Fruit fly (Drosophila melanogaster): Measurements from ENCODE around the gene CG32756.

CG32756 gene

dm6 chrX:5977113-5977512 lies 31.6 kb downstream of the CG32756 start:
- no peak for TF ChIP-seq noc (tag; optimal IDR thresholded peaks at IDR 0.05)

dm6 chrX:5977769-5978168 lies 32.3 kb downstream of the CG32756 start:
- no peak for TF ChIP-seq noc (tag; optimal IDR thresholded peaks at IDR 0.05)

- TF ChIP-seq noc (tag; optimal IDR thresholded peaks at IDR 0.05), result peak; percentile 84
These were observed 35.4 kb downstream of the CG32756 start for dm6 chrX:5980883-5981282.

dm6 chrX:5981410-5981809 lies 35.9 kb downstream of the CG32756 start:
- no peak for TF ChIP-seq noc (tag; optimal IDR thresholded peaks at IDR 0.05)

dm6 chrX:5983390-5983789 lies 37.9 kb downstream of the CG32756 start:
- TF ChIP-seq noc (tag; optimal IDR thresholded peaks at IDR 0.05), result no peak

dm6 chrX:5987362-5987761 lies 41.9 kb downstream of the CG32756 start:
- no peak for TF ChIP-seq noc (tag; optimal IDR thresholded peaks at IDR 0.05)

dm6 chrX:5988088-5988987 lies 42.9 kb downstream of the CG32756 start, which contains the start of gene CG5966:
TSS of gene CG5966 (plus strand) at chrX:5988791.
- no peak for TF ChIP-seq noc (tag; optimal IDR thresholded peaks at IDR 0.05)

dm6 chrX:5989368-5989767 lies 43.9 kb downstream of the CG32756 start:
- no peak for TF ChIP-seq noc (tag; optimal IDR thresholded peaks at IDR 0.05)

- TF ChIP-seq noc (tag; optimal IDR thresholded peaks at IDR 0.05), result no peak
These were observed 46.7 kb downstream of the CG32756 start for dm6 chrX:5992141-5992540.

- TF ChIP-seq noc (tag; optimal IDR thresholded peaks at IDR 0.05), result no peak
These were observed 47.4 kb downstream of the CG32756 start for dm6 chrX:5992767-5993325.

- TF ChIP-seq noc (tag; optimal IDR thresholded peaks at IDR 0.05), result no peak
These were observed 50.5 kb downstream of the CG32756 start for dm6 chrX:5995951-5996350.

dm6 chrX:5997931-5998330 lies 52.4 kb downstream of the CG32756 start:
- no peak for TF ChIP-seq noc (tag; optimal IDR thresholded peaks at IDR 0.05)
